Worm (Caenorhabditis elegans) whole organism, mixed stage, embryonic: ENCODE measurements around the gene spin-1.

Experiments
- M03D4.4 ChIP-seq: sonication (generic microtip); optimal IDR thresholded peaks from 2 replicates; lab custom pipeline; 2017; ENCODE audit warnings: mild to moderate bottlenecking, missing genetic modification characterization, missing compliant biosample characterization
- bed-3 ChIP-seq: fragments of 200-800 bp; sonication (Bioruptor generic); optimal IDR thresholded peaks from 3 replicates; lab custom pipeline; 2018; ENCODE audit warnings: mild to moderate bottlenecking, missing genetic modification characterization, moderate library complexity, missing compliant biosample characterization
- ces-1 ChIP-seq: fragments of 150-350 bp; optimal IDR thresholded peaks from 2 replicates; lab custom pipeline; 2014; ENCODE audit warnings: missing biosample characterization, missing genetic modification reagents, missing genetic modification characterization
- cnd-1 ChIP-seq: fragments of 200-800 bp; sonication (Bioruptor generic); optimal IDR thresholded peaks from 2 replicates; lab custom pipeline; 2018; ENCODE audit warnings: mild to moderate bottlenecking, missing genetic modification characterization, missing compliant biosample characterization
- elt-1 ChIP-seq: sonication (generic microtip); optimal IDR thresholded peaks from 2 replicates; lab custom pipeline; 2017; ENCODE audit warnings: missing genetic modification characterization, mild to moderate bottlenecking, missing compliant biosample characterization, antibody characterized with exemption, moderate library complexity, borderline replicate concordance; ENCODE audit not compliant: insufficient read depth
- elt-3 ChIP-seq: fragments of 150-350 bp; optimal IDR thresholded peaks from 2 replicates; lab custom pipeline; 2014; ENCODE audit warnings: missing biosample characterization, missing genetic modification characterization
- lsy-2 ChIP-seq: fragments of 150-350 bp; optimal IDR thresholded peaks from 2 replicates; lab custom pipeline; 2014; ENCODE audit warnings: missing biosample characterization, missing genetic modification characterization
- nhr-237 ChIP-seq: fragments of 150-350 bp; optimal IDR thresholded peaks from 2 replicates; lab custom pipeline; 2014; ENCODE audit warnings: missing biosample characterization, missing genetic modification characterization
- pha-4 ChIP-seq: fragments of 150-350 bp; optimal IDR thresholded peaks from 2 replicates; lab custom pipeline; 2018; ENCODE audit warnings: missing biosample characterization, missing genetic modification reagents, missing genetic modification characterization
- snpc-4 ChIP-seq: fragments of 150-350 bp; optimal IDR thresholded peaks from 2 replicates; lab custom pipeline; 2014; ENCODE audit warnings: missing biosample characterization, missing genetic modification characterization
- tbx-8 ChIP-seq: fragments of 200-800 bp; sonication (Bioruptor generic); optimal IDR thresholded peaks from 2 replicates; lab custom pipeline; 2018; ENCODE audit warnings: mild to moderate bottlenecking, missing genetic modification characterization, moderate library complexity, missing compliant biosample characterization
- unc-39 ChIP-seq: fragments of 150-350 bp; optimal IDR thresholded peaks from 2 replicates; lab custom pipeline; 2014; ENCODE audit warnings: missing biosample characterization, missing genetic modification characterization
- unc-62 ChIP-seq: fragments of 150-350 bp; optimal IDR thresholded peaks from 2 replicates; lab custom pipeline; 2014; ENCODE audit warnings: missing biosample characterization, missing genetic modification reagents, missing genetic modification characterization

- TF ChIP-seq bed-3 (no peak), M03D4.4 (tag; lab: Kevin White, UChicago) (no peak), elt-1 (no peak), pha-4 (no peak), ces-1 (GFP tag; lab: Kevin White, UChicago) (no peak), unc-39 (tag; lab: Kevin White, UChicago) (no peak), elt-3 (tag; lab: Kevin White, UChicago) (no peak), nhr-237 (tag; lab: Kevin White, UChicago) (no peak), snpc-4 (tag; lab: Kevin White, UChicago) (no peak), lsy-2 (tag; lab: Kevin White, UChicago) (no peak), unc-62 (no peak), cnd-1 (tag; lab: Kevin White, UChicago) (no peak), tbx-8 (GFP tag; lab: Kevin White, UChicago) (no peak)
These were observed 38.8 kb upstream of the spin-1 start for ce11 chrV:12075983-12076382.
